Worm (Caenorhabditis elegans): ENCODE results near the gene F23A7.5.

- peak; percentile 65 for TF ChIP-seq dve-1 (tag; optimal IDR thresholded peaks at IDR 0.05; ENCODE audit: insufficient read depth)
- no peak for TF ChIP-seq jun-1 (tag; optimal IDR thresholded peaks at IDR 0.05)
- peak; percentile 11 for TF ChIP-seq F37D6.2 (tag; optimal IDR thresholded peaks at IDR 0.05)
These were observed 42.4 kb downstream of the F23A7.5 start for ce11 chrX:16271147-16271546.
